Worm (Caenorhabditis elegans) whole organism, midembryonic: Measurements from ENCODE around the gene nkb-2.

Experiments used
- T22C8.4 ChIP-seq: fragments of 200-800 bp; sonication (Bioruptor generic); IDR thresholded peaks from 2 replicates; pipeline ENCODE4 v1.3.6; 2022; ENCODE audit warnings: missing genetic modification characterization, missing compliant biosample characterization
- cog-1 ChIP-seq: sonication (generic microtip); optimal IDR thresholded peaks from 2 replicates; lab custom pipeline; 2016; ENCODE audit warnings: missing genetic modification characterization, missing compliant biosample characterization
- flt-1 ChIP-seq: fragments of 200-800 bp; sonication (Bioruptor generic); IDR thresholded peaks from 2 replicates; pipeline ENCODE4 v1.3.6; 2022; ENCODE audit warnings: missing genetic modification characterization, missing compliant biosample characterization
- klf-2 ChIP-seq: fragments of 200-800 bp; sonication (Bioruptor generic); conservative IDR thresholded peaks from 2 replicates; pipeline ENCODE4 v1.3.6; 2022; ENCODE audit warnings: missing genetic modification reagents, missing genetic modification characterization, missing compliant biosample characterization
- med-1 ChIP-seq: sonication (generic microtip); optimal IDR thresholded peaks from 2 replicates; lab custom pipeline; 2017; ENCODE audit warnings: missing genetic modification characterization, mild to moderate bottlenecking, missing compliant biosample characterization, antibody characterized with exemption, missing genetic modification reagents; ENCODE audit not compliant: insufficient read depth
- ref-1 ChIP-seq: fragments of 200-800 bp; sonication (Bioruptor generic); conservative IDR thresholded peaks from 2 replicates; pipeline ENCODE4 v1.3.6; 2022; ENCODE audit warnings: missing genetic modification reagents, missing genetic modification characterization, missing compliant biosample characterization
- tab-1 ChIP-seq: fragments of 200-800 bp; sonication (Bioruptor generic); IDR thresholded peaks from 2 replicates; pipeline ENCODE4 v1.3.6; 2022; ENCODE audit warnings: missing genetic modification characterization, missing compliant biosample characterization
- ztf-23 ChIP-seq: fragments of 200-800 bp; sonication (Bioruptor generic); IDR thresholded peaks from 2 replicates; pipeline ENCODE4 v1.3.6; 2022; ENCODE audit warnings: missing genetic modification reagents, missing genetic modification characterization, missing compliant biosample characterization
- ztf-29 ChIP-seq: fragments of 200-800 bp; sonication (Bioruptor generic); IDR thresholded peaks from 2 replicates; pipeline ENCODE4 v1.3.6; 2022; ENCODE audit warnings: missing genetic modification reagents, missing genetic modification characterization, missing compliant biosample characterization

nkb-2 gene

ce11 chrIV:10590649-10591048 is at the start of gene nkb-2, which contains the start of gene C43F9.5:
Gene nkb-2, plus strand, starts transcription at chrIV:10590925.
Gene C43F9.5, minus strand, starts transcription at chrIV:10590749.
- TF ChIP-seq ztf-23 (no peak), flt-1 (GFP tag; lab: Robert Waterston, UW) (no peak)

ce11 chrIV:10542283-10542682 is 48.4 kb upstream of the nkb-2 start:
- TF ChIP-seq ref-1 (no peak), flt-1 (GFP tag; lab: Robert Waterston, UW) (no peak), ztf-29 (GFP tag; lab: Robert Waterston, UW) (no peak), ztf-23 (no peak), T22C8.4 (GFP tag; lab: Robert Waterston, UW) (no peak), klf-2 (GFP tag; lab: Robert Waterston, UW) (no peak), tab-1 (no peak)

- TF ChIP-seq med-1 (GFP tag; lab: Kevin White, UChicago) (no peak), ref-1 (no peak), cog-1 (tag; lab: Kevin White, UChicago) (no peak), ztf-29 (GFP tag; lab: Robert Waterston, UW) (no peak), ztf-23 (no peak), tab-1 (no peak), flt-1 (GFP tag; lab: Robert Waterston, UW) (no peak), klf-2 (GFP tag; lab: Robert Waterston, UW) (no peak), T22C8.4 (GFP tag; lab: Robert Waterston, UW) (no peak)
Observed at ce11 chrIV:10543361-10543760, 47.4 kb upstream of the nkb-2 start.

- no peak for TF ChIP-seq klf-2 (GFP tag; lab: Robert Waterston, UW)
- TF ChIP-seq ztf-29 (GFP tag; lab: Robert Waterston, UW): no peak
- TF ChIP-seq ztf-23: no peak
- no peak for TF ChIP-seq flt-1 (GFP tag; lab: Robert Waterston, UW)
- TF ChIP-seq tab-1: no peak
- no peak for TF ChIP-seq cog-1 (tag; lab: Kevin White, UChicago)
- TF ChIP-seq ref-1: no peak
- no peak for TF ChIP-seq T22C8.4 (GFP tag; lab: Robert Waterston, UW)
- no peak for TF ChIP-seq med-1 (GFP tag; lab: Kevin White, UChicago)
Observed at ce11 chrIV:10545038-10545437, 45.7 kb upstream of the nkb-2 start, which contains the start of gene T07G12.5. Gene T07G12.5, minus strand, starts transcription at chrIV:10545138.

ce11 chrIV:10546589-10547136 is 44.1 kb upstream of the nkb-2 start, which contains the start of gene zim-1:
Gene zim-1, plus strand, starts transcription at chrIV:10547086.
- TF ChIP-seq ztf-23 (no peak), cog-1 (tag; lab: Kevin White, UChicago) (no peak), med-1 (GFP tag; lab: Kevin White, UChicago) (no peak), ref-1 (no peak), flt-1 (GFP tag; lab: Robert Waterston, UW) (no peak), klf-2 (GFP tag; lab: Robert Waterston, UW) (no peak), T22C8.4 (GFP tag; lab: Robert Waterston, UW) (no peak), ztf-29 (GFP tag; lab: Robert Waterston, UW) (no peak), tab-1 (no peak)

ce11 chrIV:10548546-10548945 is 42.2 kb upstream of the nkb-2 start:
- 0 out of 2 replicates have a peak, but pooled peaks have one; percentile 53 for TF ChIP-seq tab-1
- TF ChIP-seq ref-1: peak; percentile 62

ce11 chrIV:10554947-10555346 is 35.8 kb upstream of the nkb-2 start, which contains the start of gene zim-2:
Gene zim-2, plus strand, starts transcription at chrIV:10555247.
- TF ChIP-seq cog-1 (tag; lab: Kevin White, UChicago) (no peak), klf-2 (GFP tag; lab: Robert Waterston, UW) (no peak), T22C8.4 (GFP tag; lab: Robert Waterston, UW) (no peak)

- TF ChIP-seq med-1 (GFP tag; lab: Kevin White, UChicago) (no peak), ztf-29 (GFP tag; lab: Robert Waterston, UW) (no peak), ztf-23 (no peak), cog-1 (tag; lab: Kevin White, UChicago) (no peak), T22C8.4 (GFP tag; lab: Robert Waterston, UW) (no peak), klf-2 (GFP tag; lab: Robert Waterston, UW) (no peak), flt-1 (GFP tag; lab: Robert Waterston, UW) (no peak), tab-1 (no peak), ref-1 (no peak)
Observed at ce11 chrIV:10558415-10558814, 32.3 kb upstream of the nkb-2 start, which contains the start of gene zim-3. Gene zim-3, plus strand, starts transcription at chrIV:10558715.

- TF ChIP-seq cog-1 (tag; lab: Kevin White, UChicago): no peak
- no peak for TF ChIP-seq med-1 (GFP tag; lab: Kevin White, UChicago)
- no peak for TF ChIP-seq flt-1 (GFP tag; lab: Robert Waterston, UW)
- no peak for TF ChIP-seq ref-1
- TF ChIP-seq ztf-23: no peak
- no peak for TF ChIP-seq ztf-29 (GFP tag; lab: Robert Waterston, UW)
- no peak for TF ChIP-seq tab-1
- TF ChIP-seq klf-2 (GFP tag; lab: Robert Waterston, UW): no peak
- no peak for TF ChIP-seq T22C8.4 (GFP tag; lab: Robert Waterston, UW)
Observed at ce11 chrIV:10561605-10562004, 29.1 kb upstream of the nkb-2 start, which contains the start of gene him-8. Gene him-8, plus strand, starts transcription at chrIV:10561905.

- TF ChIP-seq ztf-23 (no peak), tab-1 (no peak), ztf-29 (GFP tag; lab: Robert Waterston, UW) (no peak), cog-1 (tag; lab: Kevin White, UChicago) (no peak), med-1 (GFP tag; lab: Kevin White, UChicago) (no peak), flt-1 (GFP tag; lab: Robert Waterston, UW) (no peak), T22C8.4 (GFP tag; lab: Robert Waterston, UW) (no peak), klf-2 (GFP tag; lab: Robert Waterston, UW) (no peak), ref-1 (no peak)
Observed at ce11 chrIV:10564613-10565012, 26.1 kb upstream of the nkb-2 start.
